Worm (Caenorhabditis elegans): ENCODE results near the gene sftd-3.

DNA sequence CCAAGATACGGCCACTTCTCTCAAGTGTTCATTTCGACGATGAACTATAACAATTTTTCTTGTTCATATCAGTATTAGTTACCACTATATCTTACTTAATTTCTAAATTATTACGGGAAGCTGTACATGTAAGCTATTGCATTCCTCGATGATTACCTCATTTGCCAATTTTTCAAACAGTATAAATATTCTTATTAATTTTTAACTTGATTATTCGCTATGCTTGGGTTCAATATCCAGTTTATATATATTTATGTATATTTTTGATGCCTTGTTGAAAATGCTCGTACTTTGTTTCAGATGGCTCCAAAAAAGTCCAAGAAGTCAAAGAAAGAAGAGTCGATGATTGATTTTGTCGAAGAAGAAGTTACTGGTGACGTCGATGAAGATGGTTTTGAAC is 30.4 kb upstream of the sftd-3 start, which contains the start of gene F44G4.1:
- no peak for TF ChIP-seq him-1 (tag; optimal IDR thresholded peaks at IDR 0.05)
- TF ChIP-seq dao-5 (tag; optimal IDR thresholded peaks at IDR 0.05) = no peak

Measured in whole organism, L4/young adult.